Worm (Caenorhabditis elegans) whole organism, L1 larva: ENCODE measurements around the gene clec-2.
A peak's percentile ranks its signal among the peaks of the same experiment; 100 is the strongest.

Experiments
- C04F5.9 ChIP-seq: sonication (generic microtip); optimal IDR thresholded peaks from 2 replicates; lab custom pipeline; 2016; ENCODE audit warnings: missing genetic modification characterization, missing compliant biosample characterization
- C16A3.4 ChIP-seq: fragments of 150-350 bp; optimal IDR thresholded peaks from 2 replicates; lab custom pipeline; 2014; ENCODE audit warnings: missing biosample characterization, missing genetic modification characterization
- C34B4.2 ChIP-seq: sonication (generic microtip); optimal IDR thresholded peaks from 2 replicates; lab custom pipeline; 2017; ENCODE audit warnings: mild to moderate bottlenecking, missing genetic modification characterization, missing compliant biosample characterization
- F16B12.6 ChIP-seq: fragments of 150-350 bp; optimal IDR thresholded peaks from 2 replicates; lab custom pipeline; 2014; ENCODE audit warnings: missing biosample characterization, missing genetic modification characterization
- Y116A8C.19 ChIP-seq: sonication (generic microtip); optimal IDR thresholded peaks from 2 replicates; lab custom pipeline; 2016; ENCODE audit warnings: missing compliant biosample characterization, missing genetic modification characterization, borderline replicate concordance
- alr-1 ChIP-seq: fragments of 200-800 bp; sonication (Bioruptor generic); optimal IDR thresholded peaks from 2 replicates; lab custom pipeline; 2018; ENCODE audit warnings: borderline replicate concordance, mild to moderate bottlenecking, missing genetic modification characterization, missing compliant biosample characterization
- ama-1 ChIP-seq: fragments of 150-350 bp; optimal IDR thresholded peaks from 2 replicates; lab custom pipeline; 2014
- blmp-1 ChIP-seq: fragments of 150-350 bp; optimal IDR thresholded peaks from 2 replicates; lab custom pipeline; 2014; ENCODE audit warnings: missing biosample characterization, missing genetic modification characterization
- ceh-63 ChIP-seq: fragments of 200-800 bp; sonication (Bioruptor generic); optimal IDR thresholded peaks from 2 replicates; lab custom pipeline; 2018; ENCODE audit warnings: mild to moderate bottlenecking, missing genetic modification characterization, missing compliant biosample characterization
- ceh-8 ChIP-seq: fragments of 200-800 bp; sonication (Bioruptor generic); optimal IDR thresholded peaks from 2 replicates; lab custom pipeline; 2018; ENCODE audit warnings: mild to moderate bottlenecking, missing genetic modification characterization, moderate library complexity, missing compliant biosample characterization
- ceh-82 ChIP-seq, 3 experiments: fragments of 150-350 bp in 1 of 3; sonication (generic microtip) in 2 of 3; optimal IDR thresholded peaks; 2 replicates each; lab custom pipeline; 2014 to 2017; ENCODE audit warnings: missing biosample characterization in 3 of 3, missing genetic modification characterization in 3 of 3
- dsc-1 ChIP-seq: sonication (generic microtip); optimal IDR thresholded peaks from 2 replicates; lab custom pipeline; 2016; ENCODE audit warnings: mild to moderate bottlenecking, missing genetic modification characterization, missing compliant biosample characterization
- efl-1 ChIP-seq, 4 experiments: fragments of 150-350 bp; optimal IDR thresholded peaks in 3 of 4; peaks in 1 of 4; 1 replicate in 1 of 4; 2 replicates in 3 of 4; lab custom pipeline; 2014; ENCODE audit warnings: missing biosample characterization in 2 of 4, missing genetic modification characterization in 2 of 4, missing genetic modification reagents in 2 of 4
- efl-3 ChIP-seq: fragments of 200-800 bp; sonication (Bioruptor generic); optimal IDR thresholded peaks from 2 replicates; lab custom pipeline; 2018; ENCODE audit warnings: mild to moderate bottlenecking, missing genetic modification characterization, missing compliant biosample characterization
- egl-13 ChIP-seq: sonication (generic microtip); optimal IDR thresholded peaks from 2 replicates; lab custom pipeline; 2016; ENCODE audit warnings: missing genotype, missing genetic modification reagents, missing genetic modification characterization, missing compliant biosample characterization
- egl-27 ChIP-seq, 2 experiments: fragments of 150-350 bp in 1 of 2; sonication (generic microtip); optimal IDR thresholded peaks; 3 replicates each; lab custom pipeline; 2017 to 2018; ENCODE audit warnings: missing biosample characterization in 2 of 2, missing genetic modification characterization in 2 of 2, missing genetic modification reagents in 2 of 2
- elt-2 ChIP-seq: sonication (generic microtip); optimal IDR thresholded peaks from 2 replicates; lab custom pipeline; 2016; ENCODE audit warnings: missing genetic modification characterization, mild to moderate bottlenecking, inconsistent platforms, missing compliant biosample characterization, missing genetic modification reagents
- elt-3 ChIP-seq, 6 experiments: fragments of 150-350 bp in 1 of 6; sonication (generic microtip); optimal IDR thresholded peaks; 2 replicates each; lab custom pipeline; 2017 to 2018; ENCODE audit warnings: missing biosample characterization in 6 of 6, missing genetic modification characterization in 6 of 6, inconsistent platforms in 1 of 6
- ets-5 ChIP-seq: fragments of 200-800 bp; sonication (Bioruptor generic); IDR thresholded peaks from 2 replicates; pipeline ENCODE4 v1.3.6; 2022; ENCODE audit warnings: missing genetic modification characterization, missing compliant biosample characterization
- fkh-10 ChIP-seq: sonication (generic microtip); optimal IDR thresholded peaks from 2 replicates; lab custom pipeline; 2017; ENCODE audit warnings: missing biosample characterization, missing genetic modification reagents, missing genetic modification characterization
- fkh-4 ChIP-seq: sonication (generic microtip); optimal IDR thresholded peaks from 2 replicates; lab custom pipeline; 2016; ENCODE audit warnings: missing compliant biosample characterization, missing genetic modification characterization, borderline replicate concordance
- grh-1 ChIP-seq: fragments of 200-800 bp; sonication (Bioruptor generic); IDR thresholded peaks from 2 replicates; pipeline ENCODE4 v1.3.6; 2022; ENCODE audit warnings: missing genetic modification reagents, missing genetic modification characterization, missing compliant biosample characterization
- hpl-2 ChIP-seq: fragments of 150-350 bp; optimal IDR thresholded peaks from 2 replicates; lab custom pipeline; 2014; ENCODE audit warnings: missing biosample characterization, missing genetic modification reagents, missing genetic modification characterization
- isw-1 ChIP-seq: fragments of 200-800 bp; sonication (Bioruptor generic); IDR thresholded peaks from 2 replicates; pipeline ENCODE4 v1.3.6; 2022; ENCODE audit warnings: missing genetic modification characterization, missing compliant biosample characterization
- jun-1 ChIP-seq: fragments of 150-350 bp; optimal IDR thresholded peaks from 2 replicates; lab custom pipeline; 2014; ENCODE audit warnings: missing biosample characterization, missing genetic modification reagents, missing genetic modification characterization
- lin-13 ChIP-seq: fragments of 150-350 bp; optimal IDR thresholded peaks from 2 replicates; lab custom pipeline; 2014; ENCODE audit warnings: missing biosample characterization, missing genetic modification reagents, missing genetic modification characterization
- lin-14 ChIP-seq: fragments of 200-800 bp; sonication (Bioruptor generic); optimal IDR thresholded peaks from 2 replicates; lab custom pipeline; 2018; ENCODE audit warnings: mild to moderate bottlenecking, missing genetic modification characterization, moderate library complexity, missing compliant biosample characterization
- lin-15B ChIP-seq: fragments of 150-350 bp; sonication (generic microtip); optimal IDR thresholded peaks from 3 replicates; lab custom pipeline; 2014; ENCODE audit warnings: missing biosample characterization, missing genetic modification characterization
- lin-35 ChIP-seq, 2 experiments: fragments of 150-350 bp; optimal IDR thresholded peaks; 2 replicates each; lab custom pipeline; 2014; ENCODE audit warnings: missing biosample characterization in 2 of 2, missing genetic modification characterization in 2 of 2, missing genetic modification reagents in 2 of 2
- mab-9 ChIP-seq: fragments of 200-800 bp; sonication (Bioruptor generic); IDR thresholded peaks from 2 replicates; pipeline ENCODE4 v1.3.6; 2022; ENCODE audit warnings: missing genetic modification reagents, missing genetic modification characterization, missing compliant biosample characterization
- mdl-1 ChIP-seq, 2 experiments: fragments of 150-350 bp; optimal IDR thresholded peaks; 2 replicates each; lab custom pipeline; 2014 to 2017; ENCODE audit warnings: missing biosample characterization in 2 of 2, missing genetic modification characterization in 2 of 2, inconsistent platforms in 1 of 2
- mep-1 ChIP-seq: fragments of 150-350 bp; optimal IDR thresholded peaks from 2 replicates; lab custom pipeline; 2014; ENCODE audit warnings: missing biosample characterization, missing genetic modification characterization
- nhr-19 ChIP-seq: fragments of 200-800 bp; sonication (Bioruptor generic); conservative IDR thresholded peaks from 2 replicates; pipeline ENCODE4 v1.3.6; 2022; ENCODE audit warnings: missing genetic modification characterization, missing compliant biosample characterization
- nhr-237 ChIP-seq: fragments of 150-350 bp; optimal IDR thresholded peaks from 2 replicates; lab custom pipeline; 2014; ENCODE audit warnings: missing biosample characterization, missing genetic modification characterization
- nhr-28 ChIP-seq: fragments of 150-350 bp; optimal IDR thresholded peaks from 2 replicates; lab custom pipeline; 2014; ENCODE audit warnings: missing biosample characterization, missing genetic modification characterization
- nhr-47 ChIP-seq: sonication (generic microtip); optimal IDR thresholded peaks from 2 replicates; lab custom pipeline; 2016; ENCODE audit warnings: mild to moderate bottlenecking, missing genetic modification characterization, moderate library complexity, missing compliant biosample characterization
- nhr-71 ChIP-seq: sonication (generic microtip); optimal IDR thresholded peaks from 2 replicates; lab custom pipeline; 2016; ENCODE audit warnings: mild to moderate bottlenecking, missing genetic modification characterization, moderate library complexity, missing compliant biosample characterization
- nhr-76 ChIP-seq: sonication (generic microtip); optimal IDR thresholded peaks from 2 replicates; lab custom pipeline; 2017; ENCODE audit warnings: missing biosample characterization, missing genetic modification characterization
- nhr-77 ChIP-seq: fragments of 150-350 bp; optimal IDR thresholded peaks from 2 replicates; lab custom pipeline; 2014; ENCODE audit warnings: missing biosample characterization, missing genetic modification characterization
- nhr-84 ChIP-seq: sonication (generic microtip); optimal IDR thresholded peaks from 2 replicates; lab custom pipeline; 2017; ENCODE audit warnings: missing biosample characterization, missing genetic modification characterization
- nhr-90 ChIP-seq: sonication (generic microtip); optimal IDR thresholded peaks from 2 replicates; lab custom pipeline; 2016; ENCODE audit warnings: mild to moderate bottlenecking, missing genetic modification characterization, missing compliant biosample characterization; ENCODE audit not compliant: poor library complexity
- pag-3 ChIP-seq: sonication (generic microtip); optimal IDR thresholded peaks from 2 replicates; lab custom pipeline; 2017; ENCODE audit warnings: missing genetic modification characterization, mild to moderate bottlenecking, missing compliant biosample characterization, antibody characterized with exemption, borderline replicate concordance; ENCODE audit not compliant: insufficient read depth
- pax-3 ChIP-seq: fragments of 200-800 bp; sonication (Bioruptor generic); optimal IDR thresholded peaks from 2 replicates; lab custom pipeline; 2018; ENCODE audit warnings: mild to moderate bottlenecking, missing genetic modification characterization, moderate library complexity, missing compliant biosample characterization
- snpc-4 ChIP-seq: fragments of 150-350 bp; optimal IDR thresholded peaks from 2 replicates; lab custom pipeline; 2014; ENCODE audit warnings: missing biosample characterization, missing genetic modification characterization
- snu-23 ChIP-seq: sonication (generic microtip); optimal IDR thresholded peaks from 2 replicates; lab custom pipeline; 2016; ENCODE audit warnings: missing genetic modification characterization, missing compliant biosample characterization
- swsn-7 ChIP-seq: sonication (generic microtip); optimal IDR thresholded peaks from 2 replicates; lab custom pipeline; 2016; ENCODE audit warnings: missing genetic modification characterization, missing compliant biosample characterization
- tlp-1 ChIP-seq: fragments of 150-350 bp; optimal IDR thresholded peaks from 2 replicates; lab custom pipeline; 2014; ENCODE audit warnings: missing biosample characterization, missing genetic modification characterization
- unc-62 ChIP-seq: fragments of 150-350 bp; optimal IDR thresholded peaks from 2 replicates; lab custom pipeline; 2014; ENCODE audit warnings: missing biosample characterization, missing genetic modification reagents, missing genetic modification characterization
- unc-98 ChIP-seq: fragments of 200-800 bp; sonication (Bioruptor generic); IDR thresholded peaks from 2 replicates; pipeline ENCODE4 v1.3.6; 2022; ENCODE audit warnings: missing genetic modification characterization, missing compliant biosample characterization
- xbp-1 ChIP-seq: sonication (generic microtip); optimal IDR thresholded peaks from 2 replicates; lab custom pipeline; 2016; ENCODE audit warnings: missing genetic modification characterization, missing compliant biosample characterization
- zag-1 ChIP-seq: fragments of 150-350 bp; optimal IDR thresholded peaks from 2 replicates; lab custom pipeline; 2014; ENCODE audit warnings: missing biosample characterization, missing genetic modification characterization
- ztf-4 ChIP-seq: fragments of 150-350 bp; optimal IDR thresholded peaks from 2 replicates; lab custom pipeline; 2014; ENCODE audit warnings: missing biosample characterization, missing genetic modification characterization

The clec-2 gene

ce11 chrII:2987854-2988350 lies 35.3 kb downstream of the clec-2 start, which contains the start of gene lido-7:
Gene lido-7 (plus strand): TSS chrII:2988300.
- TF ChIP-seq isw-1 (GFP tag; lab: Robert Waterston, UW) (peak; percentile 13; the same call in 1 of the 2 replicates), pax-3 (tag; lab: Kevin White, UChicago) (no peak), nhr-90 (peak; percentile 2), xbp-1 (no peak), nhr-28 (tag; lab: Kevin White, UChicago) (no peak), F16B12.6 (no peak), nhr-71 (peak; percentile 71), lin-14 (GFP tag; lab: Kevin White, UChicago) (peak; percentile 83), C16A3.4 (tag; lab: Kevin White, UChicago) (no peak), fkh-4 (tag; lab: Kevin White, UChicago) (no peak), grh-1 (GFP tag; lab: Robert Waterston, UW) (0 out of 2 replicates have a peak, but pooled peaks have one; percentile 22), lin-15B (tag; lab: Kevin White, UChicago) (no peak), nhr-237 (no peak), ceh-63 (no peak), ets-5 (GFP tag; lab: Robert Waterston, UW) (no peak), unc-98 (GFP tag; lab: Robert Waterston, UW) (0 out of 2 replicates have a peak, but pooled peaks have one; percentile 17), alr-1 (tag; lab: Kevin White, UChicago) (no peak), fkh-10 (GFP tag; lab: Kevin White, UChicago) (no peak), jun-1 (tag; lab: Kevin White, UChicago) (peak; percentile 9), dsc-1 (tag; lab: Kevin White, UChicago) (peak; percentile 12), elt-2 (tag; lab: Kevin White, UChicago) (no peak), elt-3 (tag; optimal IDR thresholded peaks at IDR 0.05; lab: Kevin White, UChicago) (no peak), ceh-8 (GFP tag; lab: Kevin White, UChicago) (no peak), Y116A8C.19 (tag; lab: Kevin White, UChicago) (no peak), nhr-77 (tag; lab: Kevin White, UChicago) (no peak), efl-1 (optimal IDR thresholded peaks at IDR 0.05; lab: Kevin White, UChicago) (peak; percentile 61 to 64), efl-1 (GFP tag; optimal IDR thresholded peaks at IDR 0.05 in 1 of 2; lab: Kevin White, UChicago) (peak; percentile 30 to 44), egl-13 (no peak), mdl-1 (tag; optimal IDR thresholded peaks at IDR 0.05; lab: Kevin White, UChicago) (peak in 1 of 2 experiments; percentile 14), zag-1 (tag; lab: Kevin White, UChicago) (no peak), snu-23 (GFP tag; lab: Kevin White, UChicago) (peak; percentile 58), egl-27 (tag; optimal IDR thresholded peaks at IDR 0.05; lab: Kevin White, UChicago) (no peak), ztf-4 (no peak), ceh-82 (tag; optimal IDR thresholded peaks at IDR 0.05; lab: Kevin White, UChicago) (peak in 1 of 3 experiments; percentile 35), nhr-47 (peak; percentile 59), C34B4.2 (tag; lab: Kevin White, UChicago) (no peak), mab-9 (GFP tag; lab: Robert Waterston, UW) (no peak), C04F5.9 (tag; lab: Kevin White, UChicago) (peak; percentile 7), swsn-7 (tag; lab: Kevin White, UChicago) (peak; percentile 59), ama-1 (no peak), lin-13 (GFP tag; lab: Kevin White, UChicago) (peak; percentile 28), pag-3 (tag; lab: Kevin White, UChicago) (no peak), hpl-2 (GFP tag; lab: Kevin White, UChicago) (no peak), nhr-19 (GFP tag; lab: Robert Waterston, UW) (peak; percentile 38; the same call in 1 of the 2 replicates), nhr-76 (tag; lab: Kevin White, UChicago) (no peak), snpc-4 (tag; lab: Kevin White, UChicago) (no peak), nhr-84 (tag; lab: Kevin White, UChicago) (no peak), blmp-1 (tag; lab: Kevin White, UChicago) (no peak), unc-62 (no peak), mep-1 (tag; lab: Kevin White, UChicago) (peak; percentile 6), efl-3 (GFP tag; lab: Kevin White, UChicago) (no peak), tlp-1 (tag; lab: Kevin White, UChicago) (no peak), lin-35 (GFP tag; optimal IDR thresholded peaks at IDR 0.05; lab: Kevin White, UChicago) (peak; percentile 27 to 59)
